Worm (Caenorhabditis elegans): ENCODE measurements around the gene gfat-2.

DNA sequence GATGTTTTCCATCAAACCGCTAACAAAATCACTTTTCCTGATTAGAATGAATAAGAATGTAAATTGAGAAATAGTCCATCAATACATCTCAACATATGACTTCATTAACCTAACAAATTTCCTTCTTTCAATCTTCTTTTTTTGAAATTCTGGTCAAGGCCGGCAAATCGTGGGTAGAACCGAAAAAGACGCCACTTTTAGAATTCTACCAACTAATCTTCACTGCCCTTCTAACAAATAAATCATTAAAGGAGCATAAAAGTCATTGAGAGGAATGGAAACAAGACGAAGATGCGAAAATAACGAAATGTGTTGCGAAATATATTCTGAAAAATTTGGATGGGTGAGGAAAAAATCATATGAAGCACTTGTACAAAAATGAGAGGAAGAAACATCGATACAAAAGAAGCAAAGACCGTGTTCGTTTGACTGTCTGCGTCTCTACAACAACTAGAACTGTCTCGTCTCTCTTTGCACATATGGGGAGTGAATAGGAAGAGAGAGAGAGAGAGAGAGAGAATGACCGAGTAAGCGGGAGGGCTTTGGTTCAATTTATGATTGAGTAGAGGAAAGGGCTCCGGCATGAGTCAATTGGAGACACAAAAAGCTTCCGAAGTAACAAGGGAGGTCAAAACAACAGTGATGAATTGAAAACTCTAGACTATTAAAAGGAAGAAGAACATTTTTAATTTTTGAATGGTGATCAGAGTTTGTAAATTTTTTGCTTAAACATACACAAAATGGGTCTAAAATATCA lies 46.0 kb upstream of the gfat-2 start:
- TF ChIP-seq ztf-29 (GFP tag; IDR thresholded peaks at IDR 0.05): peak; percentile 57; the same call in 1 of the 2 replicates
- no peak for TF ChIP-seq T22C8.4 (GFP tag; IDR thresholded peaks at IDR 0.05)
- no peak for TF ChIP-seq med-1 (GFP tag; optimal IDR thresholded peaks at IDR 0.05; ENCODE audit: insufficient read depth)
- TF ChIP-seq ref-1 (GFP tag; conservative IDR thresholded peaks at IDR 0.05): no peak
- TF ChIP-seq ztf-23 (GFP tag; IDR thresholded peaks at IDR 0.05): no peak
- TF ChIP-seq tab-1 (GFP tag; IDR thresholded peaks at IDR 0.05): no peak
- no peak for TF ChIP-seq klf-2 (GFP tag; conservative IDR thresholded peaks at IDR 0.05)
- TF ChIP-seq flt-1 (GFP tag; IDR thresholded peaks at IDR 0.05): no peak
- no peak for TF ChIP-seq cog-1 (tag; optimal IDR thresholded peaks at IDR 0.05)
